Worm (Caenorhabditis elegans) whole organism, L4 larva: ENCODE measurements around the gene rde-1.
A peak's percentile ranks its signal among the peaks of the same experiment; 100 is the strongest.

ENCODE experiments used
- D1046.2 ChIP-seq: fragments of 200-800 bp; sonication (Bioruptor generic); IDR thresholded peaks from 2 replicates; pipeline ENCODE4 v1.3.6; 2022; ENCODE audit warnings: missing genetic modification characterization, missing compliant biosample characterization
- F37D6.2 ChIP-seq: sonication (generic microtip); optimal IDR thresholded peaks from 2 replicates; lab custom pipeline; 2016; ENCODE audit warnings: mild to moderate bottlenecking, missing genetic modification characterization, missing compliant biosample characterization
- F44E2.7 ChIP-seq: fragments of 200-800 bp; sonication (Bioruptor generic); IDR thresholded peaks from 2 replicates; pipeline ENCODE4 v2.1.2; 2022; ENCODE audit warnings: missing genetic modification characterization, missing compliant biosample characterization
- T26A8.4 ChIP-seq: fragments of 200-800 bp; sonication (Bioruptor generic); IDR thresholded peaks from 2 replicates; pipeline ENCODE4 v1.3.6; 2022; ENCODE audit warnings: missing genetic modification characterization, missing compliant biosample characterization
- Y105C5A.15 ChIP-seq: fragments of 200-800 bp; sonication (Bioruptor generic); IDR thresholded peaks from 2 replicates; pipeline ENCODE4 v1.3.6; 2022; ENCODE audit warnings: missing genetic modification characterization, missing compliant biosample characterization
- ZK337.2 ChIP-seq: fragments of 200-800 bp; sonication (Bioruptor generic); IDR thresholded peaks from 2 replicates; pipeline ENCODE4 v1.3.6; 2022; ENCODE audit warnings: missing genetic modification reagents, missing genetic modification characterization, missing compliant biosample characterization
- aha-1 ChIP-seq: fragments of 150-350 bp; peaks from one replicate; lab custom pipeline; 2014; ENCODE audit warnings: missing biosample characterization, missing genetic modification characterization
- ama-1 ChIP-seq: fragments of 150-350 bp; optimal IDR thresholded peaks from 2 replicates; lab custom pipeline; 2014; ENCODE audit warnings: inconsistent platforms, mixed read lengths
- ceh-20 ChIP-seq: fragments of 200-800 bp; sonication (Bioruptor generic); IDR thresholded peaks from 2 replicates; pipeline ENCODE4 v1.3.6; 2022; ENCODE audit warnings: missing genetic modification reagents, missing genetic modification characterization, missing compliant biosample characterization
- ceh-62 ChIP-seq: sonication (generic microtip); optimal IDR thresholded peaks from 2 replicates; lab custom pipeline; 2017; ENCODE audit warnings: missing biosample characterization, missing genetic modification characterization
- ceh-82 ChIP-seq: sonication (generic microtip); optimal IDR thresholded peaks from 2 replicates; lab custom pipeline; 2017; ENCODE audit warnings: missing biosample characterization, missing genetic modification characterization
- ces-1 ChIP-seq: fragments of 150-350 bp; sonication (generic microtip); optimal IDR thresholded peaks from 4 replicates; lab custom pipeline; 2014; ENCODE audit warnings: missing biosample characterization, missing genetic modification reagents, missing genetic modification characterization
- ctbp-1 ChIP-seq: fragments of 200-800 bp; sonication (Bioruptor generic); IDR thresholded peaks from 2 replicates; pipeline ENCODE4 v1.3.6; 2022; ENCODE audit warnings: missing genetic modification reagents, missing genetic modification characterization, missing compliant biosample characterization
- daf-12 ChIP-seq: fragments of 150-350 bp; optimal IDR thresholded peaks from 2 replicates; lab custom pipeline; 2014; ENCODE audit warnings: missing biosample characterization, missing genetic modification reagents, missing genetic modification characterization
- daf-8 ChIP-seq: fragments of 200-800 bp; sonication (Bioruptor generic); IDR thresholded peaks from 2 replicates; pipeline ENCODE4 v1.3.6; 2022; ENCODE audit warnings: missing genetic modification characterization, missing compliant biosample characterization
- dmd-8 ChIP-seq: fragments of 200-800 bp; sonication (Bioruptor generic); IDR thresholded peaks from 2 replicates; pipeline ENCODE4 v1.3.6; 2022; ENCODE audit warnings: missing genetic modification characterization, missing compliant biosample characterization
- dpl-1 ChIP-seq: fragments of 150-350 bp; optimal IDR thresholded peaks from 2 replicates; lab custom pipeline; 2014; ENCODE audit warnings: missing biosample characterization, missing genetic modification reagents, missing genetic modification characterization
- duxl-1 ChIP-seq: sonication (generic microtip); optimal IDR thresholded peaks from 2 replicates; lab custom pipeline; 2016; ENCODE audit warnings: mild to moderate bottlenecking, missing genetic modification characterization, moderate library complexity, missing compliant biosample characterization; ENCODE audit not compliant: poor library complexity
- egl-27 ChIP-seq: sonication (generic microtip); optimal IDR thresholded peaks from 3 replicates; lab custom pipeline; 2017; ENCODE audit warnings: missing biosample characterization, missing genetic modification reagents, missing genetic modification characterization
- fkh-10 ChIP-seq: fragments of 150-350 bp; optimal IDR thresholded peaks from 2 replicates; lab custom pipeline; 2014; ENCODE audit warnings: missing biosample characterization, missing genetic modification reagents, missing genetic modification characterization
- gei-8 ChIP-seq: fragments of 200-800 bp; sonication (Bioruptor generic); optimal IDR thresholded peaks from 2 replicates; lab custom pipeline; 2018; ENCODE audit warnings: mild to moderate bottlenecking, missing genetic modification characterization, missing compliant biosample characterization
- hif-1 ChIP-seq, 2 experiments: sonication (generic microtip); optimal IDR thresholded peaks; 2 replicates each; lab custom pipeline; 2016 to 2017; ENCODE audit warnings: missing compliant biosample characterization in 2 of 2, missing genetic modification characterization in 2 of 2, missing genetic modification reagents in 2 of 2, missing genotype in 2 of 2, mild to moderate bottlenecking in 1 of 2
- hmg-1.1 ChIP-seq: fragments of 200-800 bp; sonication (Bioruptor generic); IDR thresholded peaks from 2 replicates; pipeline ENCODE4 v1.3.6; 2022; ENCODE audit warnings: missing genetic modification reagents, missing genetic modification characterization, missing compliant biosample characterization
- jun-1 ChIP-seq: fragments of 150-350 bp; optimal IDR thresholded peaks from 2 replicates; lab custom pipeline; 2014; ENCODE audit warnings: missing biosample characterization, missing genetic modification reagents, missing genetic modification characterization
- lin-15B ChIP-seq: fragments of 150-350 bp; sonication (generic microtip); optimal IDR thresholded peaks from 3 replicates; lab custom pipeline; 2014; ENCODE audit warnings: missing biosample characterization, missing genetic modification characterization
- lin-38 ChIP-seq: fragments of 200-800 bp; sonication (Bioruptor generic); IDR thresholded peaks from 2 replicates; pipeline ENCODE4 v1.3.6; 2022; ENCODE audit warnings: missing genetic modification reagents, missing genetic modification characterization, missing compliant biosample characterization
- lir-3 ChIP-seq: sonication (generic microtip); optimal IDR thresholded peaks from 2 replicates; lab custom pipeline; 2016; ENCODE audit warnings: mild to moderate bottlenecking, missing genetic modification characterization, missing compliant biosample characterization
- lsy-2 ChIP-seq, 2 experiments: fragments of 150-350 bp in 1 of 2; sonication (generic microtip) in 1 of 2; optimal IDR thresholded peaks; 2 replicates each; lab custom pipeline; 2014 to 2017; ENCODE audit warnings: missing biosample characterization in 2 of 2, missing genetic modification characterization in 2 of 2
- madf-9 ChIP-seq: fragments of 200-800 bp; sonication (Bioruptor generic); conservative IDR thresholded peaks from 2 replicates; pipeline ENCODE4 v1.3.6; 2022; ENCODE audit warnings: missing genetic modification reagents, missing genetic modification characterization, missing compliant biosample characterization
- mdl-1 ChIP-seq, 2 experiments: fragments of 150-350 bp in 1 of 2; sonication (generic microtip) in 1 of 2; optimal IDR thresholded peaks; 2 replicates each; lab custom pipeline; 2014 to 2017; ENCODE audit warnings: missing biosample characterization in 2 of 2, missing genetic modification characterization in 2 of 2
- mep-1 ChIP-seq: fragments of 150-350 bp; sonication (generic microtip); optimal IDR thresholded peaks from 3 replicates; lab custom pipeline; 2014; ENCODE audit warnings: missing biosample characterization, missing genetic modification characterization
- nhr-102 ChIP-seq: sonication (generic microtip); optimal IDR thresholded peaks from 2 replicates; lab custom pipeline; 2016; ENCODE audit warnings: mild to moderate bottlenecking, missing genetic modification characterization, moderate library complexity, missing compliant biosample characterization
- nhr-11 ChIP-seq: fragments of 150-350 bp; optimal IDR thresholded peaks from 2 replicates; lab custom pipeline; 2014; ENCODE audit warnings: missing biosample characterization, missing genetic modification characterization
- nhr-111 ChIP-seq: fragments of 200-800 bp; sonication (Bioruptor generic); optimal IDR thresholded peaks from 2 replicates; lab custom pipeline; 2018; ENCODE audit warnings: mild to moderate bottlenecking, missing genetic modification characterization, missing compliant biosample characterization
- nhr-6 ChIP-seq: fragments of 150-350 bp; optimal IDR thresholded peaks from 2 replicates; lab custom pipeline; 2014; ENCODE audit warnings: missing biosample characterization, missing genetic modification characterization
- nhr-77 ChIP-seq: fragments of 150-350 bp; optimal IDR thresholded peaks from 2 replicates; lab custom pipeline; 2014; ENCODE audit warnings: missing biosample characterization, missing genetic modification characterization
- pqm-1 ChIP-seq: sonication (generic microtip); optimal IDR thresholded peaks from 2 replicates; lab custom pipeline; 2017; ENCODE audit warnings: missing biosample characterization, missing genetic modification characterization
- rbr-2 ChIP-seq: sonication (generic microtip); optimal IDR thresholded peaks from 2 replicates; lab custom pipeline; 2016; ENCODE audit warnings: missing genotype, missing genetic modification characterization, missing compliant biosample characterization
- set-16 ChIP-seq: fragments of 200-800 bp; sonication (Bioruptor generic); IDR thresholded peaks from 2 replicates; pipeline ENCODE4 v1.3.6; 2022; ENCODE audit warnings: missing genetic modification reagents, missing genetic modification characterization, missing compliant biosample characterization
- snpc-4 ChIP-seq: fragments of 150-350 bp; optimal IDR thresholded peaks from 2 replicates; lab custom pipeline; 2014; ENCODE audit warnings: missing biosample characterization, missing genetic modification characterization
- unc-130 ChIP-seq: sonication (generic microtip); optimal IDR thresholded peaks from 2 replicates; lab custom pipeline; 2016; ENCODE audit warnings: missing genetic modification reagents, missing genetic modification characterization, missing compliant biosample characterization
- unc-62 ChIP-seq, 3 experiments: fragments of 150-350 bp in 1 of 3; sonication (generic microtip); optimal IDR thresholded peaks in 2 of 3; peaks in 1 of 3; 1 replicate in 1 of 3; 2 replicates in 2 of 3; lab custom pipeline; 2014 to 2017; ENCODE audit warnings: missing biosample characterization in 3 of 3, missing genetic modification characterization in 3 of 3, missing genetic modification reagents in 3 of 3, missing genotype in 1 of 3
- zfp-2 ChIP-seq: sonication (generic microtip); optimal IDR thresholded peaks from 2 replicates; lab custom pipeline; 2016; ENCODE audit warnings: mild to moderate bottlenecking, missing genetic modification characterization, missing compliant biosample characterization
- zip-11 ChIP-seq: fragments of 200-800 bp; sonication (Bioruptor generic); IDR thresholded peaks from 2 replicates; pipeline ENCODE4 v1.3.6; 2022; ENCODE audit warnings: missing genetic modification characterization, missing compliant biosample characterization
- ztf-7 ChIP-seq: fragments of 150-350 bp; optimal IDR thresholded peaks from 2 replicates; lab custom pipeline; 2014; ENCODE audit warnings: missing biosample characterization, missing genetic modification characterization

The rde-1 gene

ce11 chrV:9977211-9977610 lies 14.2 kb downstream of the rde-1 start (continued):
- no peak for TF ChIP-seq duxl-1 (tag; lab: Kevin White, UChicago)

DNA sequence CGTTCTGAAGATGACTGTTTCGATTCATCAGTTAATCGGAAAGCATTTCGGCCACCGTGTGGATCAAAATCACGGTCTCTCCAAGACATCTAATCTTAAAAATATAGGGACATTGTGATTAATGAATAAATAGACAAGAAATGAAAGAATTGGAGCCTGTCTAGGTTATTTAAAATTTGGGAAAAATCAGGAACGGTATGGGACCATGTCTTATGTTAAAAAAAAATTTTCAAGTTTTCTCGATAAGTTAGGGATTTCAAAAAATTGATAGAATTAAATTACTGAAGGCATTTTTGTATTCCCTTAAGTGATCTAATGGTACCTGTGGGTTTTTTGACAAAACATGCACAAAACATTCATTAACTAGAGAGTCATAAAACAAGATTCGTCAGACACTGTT lies 15.3 kb downstream of the rde-1 start, which contains the start of gene unc-41:
Gene unc-41, minus strand, starts transcription at position 101 of the 400 bp plus-strand sequence.
- TF ChIP-seq aha-1 (tag; lab: Kevin White, UChicago): no peak
- TF ChIP-seq fkh-10 (GFP tag; lab: Kevin White, UChicago): no peak
- no peak for TF ChIP-seq Y105C5A.15 (GFP tag; lab: Robert Waterston, UW)
- no peak for TF ChIP-seq lir-3 (tag; lab: Kevin White, UChicago)
- no peak for TF ChIP-seq zfp-2 (tag; lab: Kevin White, UChicago)
- TF ChIP-seq ZK337.2: no peak
- no peak for TF ChIP-seq D1046.2 (GFP tag; lab: Robert Waterston, UW)
- no peak for TF ChIP-seq madf-9 (GFP tag; lab: Robert Waterston, UW)
- TF ChIP-seq gei-8 (GFP tag; lab: Kevin White, UChicago): no peak
- no peak for TF ChIP-seq dpl-1 (GFP tag; lab: Kevin White, UChicago)
- no peak for TF ChIP-seq snpc-4
- TF ChIP-seq ceh-20 (GFP tag; lab: Robert Waterston, UW): no peak
- no peak for TF ChIP-seq unc-130 (GFP tag; lab: Kevin White, UChicago)
- TF ChIP-seq nhr-111 (GFP tag; lab: Kevin White, UChicago): no peak
- TF ChIP-seq nhr-77 (tag; lab: Kevin White, UChicago): no peak
- TF ChIP-seq F37D6.2 (tag; lab: Kevin White, UChicago): no peak
- TF ChIP-seq ces-1 (GFP tag; lab: Kevin White, UChicago): no peak
- TF ChIP-seq, all 104 proteins: peak for 0

ce11 chrV:9974264-9974663 lies 17.2 kb downstream of the rde-1 start:
- TF ChIP-seq ceh-62 (tag; lab: Kevin White, UChicago) (no peak), fkh-10 (GFP tag; lab: Kevin White, UChicago) (peak; percentile 87), snpc-4 (no peak), lsy-2 (tag; optimal IDR thresholded peaks at IDR 0.05; lab: Kevin White, UChicago) (peak in 1 of 2 experiments; percentile 30), rbr-2 (tag; lab: Kevin White, UChicago) (peak; percentile 25), nhr-102 (tag; lab: Kevin White, UChicago) (no peak), ctbp-1 (GFP tag; lab: Robert Waterston, UW) (0 out of 2 replicates have a peak, but pooled peaks have one; percentile 37), nhr-6 (tag; lab: Kevin White, UChicago) (no peak), hmg-1.1 (GFP tag; lab: Robert Waterston, UW) (0 out of 2 replicates have a peak, but pooled peaks have one; percentile 26), unc-62 (GFP tag; optimal IDR thresholded peaks at IDR 0.05 in 1 of 2; lab: Kevin White, UChicago) (peak in 1 of 2 experiments; percentile 91), unc-62 (tag; optimal IDR thresholded peaks at IDR 0.05; lab: Kevin White, UChicago) (no peak), lin-38 (no peak), set-16 (GFP tag; lab: Robert Waterston, UW) (0 out of 2 replicates have a peak, but pooled peaks have one; percentile 6)

ce11 chrV:9970119-9970518 lies 21.3 kb downstream of the rde-1 start:
- TF ChIP-seq jun-1 (no peak), unc-62 (GFP tag; optimal IDR thresholded peaks at IDR 0.05 in 1 of 2; lab: Kevin White, UChicago) (no peak), unc-62 (tag; optimal IDR thresholded peaks at IDR 0.05; lab: Kevin White, UChicago) (no peak), nhr-11 (tag; lab: Kevin White, UChicago) (no peak), zfp-2 (tag; lab: Kevin White, UChicago) (peak; percentile 47), daf-12 (tag; lab: Kevin White, UChicago) (no peak), unc-130 (GFP tag; lab: Kevin White, UChicago) (peak; percentile 82), mep-1 (peak; percentile 76), ceh-82 (tag; lab: Kevin White, UChicago) (no peak), hif-1 (tag; optimal IDR thresholded peaks at IDR 0.05; lab: Kevin White, UChicago) (peak; percentile 42 to 62), dmd-8 (GFP tag; lab: Robert Waterston, UW) (peak; percentile 96), T26A8.4 (GFP tag; lab: Robert Waterston, UW) (peak; percentile 92), ztf-7 (tag; lab: Kevin White, UChicago) (peak; percentile 66), madf-9 (GFP tag; lab: Robert Waterston, UW) (peak; percentile 83), zip-11 (GFP tag; lab: Robert Waterston, UW) (peak; percentile 91), nhr-77 (tag; lab: Kevin White, UChicago) (peak; percentile 22), ceh-62 (tag; lab: Kevin White, UChicago) (no peak), pqm-1 (no peak), lin-15B (tag; lab: Kevin White, UChicago) (no peak), daf-8 (GFP tag; lab: Robert Waterston, UW) (peak; percentile 67; the same call in 1 of the 2 replicates), ama-1 (lab: Kevin White, UChicago) (no peak), egl-27 (tag; lab: Kevin White, UChicago) (no peak), mdl-1 (tag; optimal IDR thresholded peaks at IDR 0.05; lab: Kevin White, UChicago) (no peak), F44E2.7 (GFP tag; lab: Robert Waterston, UW) (peak; percentile 98)
